Fruit fly (Drosophila melanogaster) whole organism, wandering third instar larva: ENCODE results near the gene Nup98-96.

Source experiments
- Abd-B ChIP-seq: fragments of >200 bp; optimal IDR thresholded peaks from 2 replicates; lab custom pipeline; 2017; ENCODE audit warnings: missing biosample characterization, missing genetic modification characterization
- CG32264 ChIP-seq: fragments of 200-800 bp; sonication (Bioruptor generic); optimal IDR thresholded peaks from 2 replicates; lab custom pipeline; 2016; ENCODE audit warnings: missing biosample characterization, missing genetic modification characterization
- CG9705 ChIP-seq: fragments of 200-800 bp; sonication (Bioruptor generic); optimal IDR thresholded peaks from 2 replicates; lab custom pipeline; 2018; ENCODE audit warnings: missing biosample characterization, mild to moderate bottlenecking, missing genetic modification characterization
- CrebA ChIP-seq: fragments of 200-800 bp; sonication (Bioruptor generic); optimal IDR thresholded peaks from 2 replicates; lab custom pipeline; 2016; ENCODE audit warnings: missing biosample characterization, mild to moderate bottlenecking, missing genetic modification characterization, borderline replicate concordance
- Dfd ChIP-seq: fragments of >200 bp; optimal IDR thresholded peaks from 2 replicates; lab custom pipeline; 2017; ENCODE audit warnings: missing biosample characterization, missing genetic modification characterization
- Dif ChIP-seq: fragments of 200-275, 200-300 bp; sonication (Bioruptor generic); optimal IDR thresholded peaks from 2 replicates; lab custom pipeline; 2018; ENCODE audit warnings: missing biosample characterization, missing genetic modification characterization; ENCODE audit not compliant: partially characterized antibody
- GATAd ChIP-seq: sonication (Bioruptor generic); optimal IDR thresholded peaks from 2 replicates; lab custom pipeline; 2016; ENCODE audit warnings: missing biosample characterization, missing genetic modification characterization
- HLH106 ChIP-seq: fragments of 200-800 bp; optimal IDR thresholded peaks from 3 replicates; lab custom pipeline; 2019; ENCODE audit warnings: missing biosample characterization, mild to moderate bottlenecking, missing genetic modification characterization, moderate library complexity
- Hnf4 ChIP-seq: fragments of 200-800 bp; sonication (Bioruptor generic); optimal IDR thresholded peaks from 2 replicates; lab custom pipeline; 2016; ENCODE audit warnings: missing biosample characterization, mild to moderate bottlenecking, missing genetic modification characterization
- Hr78 ChIP-seq: fragments of >200 bp; optimal IDR thresholded peaks from 2 replicates; lab custom pipeline; 2017; ENCODE audit warnings: missing biosample characterization, missing genetic modification characterization
- Hr83 ChIP-seq: fragments of 200-300 bp; sonication (Bioruptor generic); optimal IDR thresholded peaks from 2 replicates; lab custom pipeline; 2016; ENCODE audit warnings: missing biosample characterization, mild to moderate bottlenecking, missing genetic modification characterization, moderate library complexity; ENCODE audit not compliant: poor library complexity, severe bottlenecking
- Jra ChIP-seq: sonication (Bioruptor generic); optimal IDR thresholded peaks from 2 replicates; lab custom pipeline; 2016; ENCODE audit warnings: missing biosample characterization, missing genetic modification characterization
- Mio ChIP-seq: sonication (Bioruptor generic); optimal IDR thresholded peaks from 2 replicates; lab custom pipeline; 2016; ENCODE audit warnings: missing biosample characterization, missing genetic modification characterization
- Myc ChIP-seq: fragments of >200 bp; optimal IDR thresholded peaks from 2 replicates; lab custom pipeline; 2017
- N ChIP-seq: fragments of >200 bp; optimal IDR thresholded peaks from 2 replicates; lab custom pipeline; 2018; ENCODE audit warnings: missing biosample characterization, missing external identifiers, missing genetic modification characterization
- OdsH ChIP-seq: fragments of 200-800 bp; sonication (Bioruptor generic); optimal IDR thresholded peaks from 2 replicates; lab custom pipeline; 2016; ENCODE audit warnings: missing biosample characterization, mild to moderate bottlenecking, missing genetic modification characterization
- Rel ChIP-seq, 2 experiments: fragments of 200-800 bp; sonication (Bioruptor generic) in 1 of 2; optimal IDR thresholded peaks; 2 replicates in 1 of 2; 3 replicates in 1 of 2; lab custom pipeline; 2016 to 2019; ENCODE audit warnings: mild to moderate bottlenecking in 2 of 2, missing biosample characterization in 2 of 2, missing genetic modification characterization in 2 of 2, moderate library complexity in 1 of 2
- Sp1 ChIP-seq: fragments of 200-800 bp; sonication (Bioruptor generic); optimal IDR thresholded peaks from 3 replicates; lab custom pipeline; 2019; ENCODE audit warnings: missing biosample characterization, mild to moderate bottlenecking, missing genetic modification characterization, moderate library complexity
- Vsx2 ChIP-seq: fragments of 200-300, 225-300 bp; sonication (Bioruptor generic); optimal IDR thresholded peaks from 2 replicates; lab custom pipeline; 2018; ENCODE audit warnings: missing biosample characterization, missing genetic modification characterization; ENCODE audit not compliant: partially characterized antibody
- br ChIP-seq: fragments of 200-800 bp; sonication (Bioruptor generic); optimal IDR thresholded peaks from 2 replicates; lab custom pipeline; 2016; ENCODE audit warnings: missing biosample characterization, missing genetic modification characterization
- brk ChIP-seq: fragments of 200-800 bp; sonication (Bioruptor generic); optimal IDR thresholded peaks from 2 replicates; lab custom pipeline; 2016; ENCODE audit warnings: missing biosample characterization, mild to moderate bottlenecking, missing genetic modification characterization
- dl ChIP-seq, 2 experiments: fragments of 175-275, 200-275 bp in 1 of 2; fragments of 200-275 bp in 1 of 2; sonication (Bioruptor generic); optimal IDR thresholded peaks; lab custom pipeline; 2018; ENCODE audit warnings: mild to moderate bottlenecking in 2 of 2, missing biosample characterization in 2 of 2, missing genetic modification characterization in 2 of 2, moderate library complexity in 2 of 2; ENCODE audit not compliant: partially characterized antibody in 2 of 2, insufficient read depth in 1 of 2
- dmrt93B ChIP-seq: fragments of 200-800 bp; sonication (Bioruptor generic); optimal IDR thresholded peaks from 2 replicates; lab custom pipeline; 2018; ENCODE audit warnings: missing biosample characterization, mild to moderate bottlenecking, missing genetic modification characterization
- dsf ChIP-seq: sonication (Bioruptor generic); optimal IDR thresholded peaks from 2 replicates; lab custom pipeline; 2016; ENCODE audit warnings: missing biosample characterization, missing genetic modification characterization, borderline replicate concordance
- ey ChIP-seq: fragments of 200-800 bp; sonication (Bioruptor generic); optimal IDR thresholded peaks from 2 replicates; lab custom pipeline; 2016; ENCODE audit warnings: missing biosample characterization, missing genetic modification characterization
- foxo ChIP-seq, 2 experiments: fragments of 200-800 bp; sonication (Bioruptor generic); optimal IDR thresholded peaks; 2 replicates in 1 of 2; 3 replicates in 1 of 2; lab custom pipeline; 2016 to 2017; ENCODE audit warnings: missing biosample characterization in 2 of 2, missing genetic modification characterization in 2 of 2
- fru ChIP-seq: fragments of 200-800 bp; sonication (Bioruptor generic); optimal IDR thresholded peaks from 3 replicates; lab custom pipeline; 2016; ENCODE audit warnings: missing biosample characterization, mild to moderate bottlenecking, missing genetic modification characterization
- h ChIP-seq: fragments of 200-800 bp; sonication (Bioruptor generic); optimal IDR thresholded peaks from 3 replicates; lab custom pipeline; 2016; ENCODE audit warnings: missing biosample characterization, mild to moderate bottlenecking, missing genetic modification characterization
- jim ChIP-seq: fragments of 175-275, 200-325 bp; sonication (Bioruptor generic); optimal IDR thresholded peaks from 2 replicates; lab custom pipeline; 2016; ENCODE audit warnings: missing biosample characterization, mild to moderate bottlenecking, missing genetic modification characterization
- lola ChIP-seq: fragments of >200 bp; optimal IDR thresholded peaks from 2 replicates; lab custom pipeline; 2017; ENCODE audit warnings: missing biosample characterization, missing genetic modification characterization
- pan ChIP-seq: fragments of >200 bp; optimal IDR thresholded peaks from 2 replicates; lab custom pipeline; 2017
- psq ChIP-seq: fragments of 200-800 bp; sonication (Bioruptor generic); optimal IDR thresholded peaks from 3 replicates; lab custom pipeline; 2017; ENCODE audit warnings: missing biosample characterization, mild to moderate bottlenecking, missing genetic modification characterization, moderate library complexity
- rgr ChIP-seq: fragments of 200-800 bp; sonication (Bioruptor generic); optimal IDR thresholded peaks from 3 replicates; lab custom pipeline; 2016; ENCODE audit warnings: missing biosample characterization, mild to moderate bottlenecking, missing genetic modification characterization
- sage ChIP-seq: fragments of 200-800 bp; sonication (Bioruptor generic); optimal IDR thresholded peaks from 2 replicates; lab custom pipeline; 2016; ENCODE audit warnings: missing biosample characterization, mild to moderate bottlenecking, missing genetic modification characterization
- sv ChIP-seq: fragments of 200-800 bp; sonication (Bioruptor generic); optimal IDR thresholded peaks from 3 replicates; lab custom pipeline; 2016; ENCODE audit warnings: missing biosample characterization, missing genetic modification characterization
- tai ChIP-seq: sonication (Bioruptor generic); optimal IDR thresholded peaks from 2 replicates; lab custom pipeline; 2016; ENCODE audit warnings: missing biosample characterization, missing genetic modification characterization
- usp ChIP-seq: fragments of >200 bp; optimal IDR thresholded peaks from 2 replicates; lab custom pipeline; 2017; ENCODE audit warnings: missing biosample characterization, missing genetic modification characterization
- woc ChIP-seq: sonication (Bioruptor generic); optimal IDR thresholded peaks from 2 replicates; lab custom pipeline; 2016; ENCODE audit warnings: missing biosample characterization, mild to moderate bottlenecking, missing genetic modification characterization

The Nup98-96 gene

dm6 chr3R:23763015-23763414 is 18.4 kb downstream of the Nup98-96 start, which contains the start of gene udt:
Gene udt (minus strand): TSS chr3R:23763263.
- TF ChIP-seq sv, result peak; percentile 26
- TF ChIP-seq Hr83, result peak; percentile 20
- no peak for TF ChIP-seq Sp1 (GFP tag; lab: Kevin White, UChicago)
- peak; percentile 46 for TF ChIP-seq Hnf4 (GFP tag; lab: Kevin White, UChicago)
- peak; percentile 39 for TF ChIP-seq Myc (lab: Kevin White, UChicago)
- no peak for TF ChIP-seq woc
- peak; percentile 28 for TF ChIP-seq psq (GFP tag; lab: Kevin White, UChicago)
- peak; percentile 0 for TF ChIP-seq br (GFP tag; lab: Kevin White, UChicago)

DNA sequence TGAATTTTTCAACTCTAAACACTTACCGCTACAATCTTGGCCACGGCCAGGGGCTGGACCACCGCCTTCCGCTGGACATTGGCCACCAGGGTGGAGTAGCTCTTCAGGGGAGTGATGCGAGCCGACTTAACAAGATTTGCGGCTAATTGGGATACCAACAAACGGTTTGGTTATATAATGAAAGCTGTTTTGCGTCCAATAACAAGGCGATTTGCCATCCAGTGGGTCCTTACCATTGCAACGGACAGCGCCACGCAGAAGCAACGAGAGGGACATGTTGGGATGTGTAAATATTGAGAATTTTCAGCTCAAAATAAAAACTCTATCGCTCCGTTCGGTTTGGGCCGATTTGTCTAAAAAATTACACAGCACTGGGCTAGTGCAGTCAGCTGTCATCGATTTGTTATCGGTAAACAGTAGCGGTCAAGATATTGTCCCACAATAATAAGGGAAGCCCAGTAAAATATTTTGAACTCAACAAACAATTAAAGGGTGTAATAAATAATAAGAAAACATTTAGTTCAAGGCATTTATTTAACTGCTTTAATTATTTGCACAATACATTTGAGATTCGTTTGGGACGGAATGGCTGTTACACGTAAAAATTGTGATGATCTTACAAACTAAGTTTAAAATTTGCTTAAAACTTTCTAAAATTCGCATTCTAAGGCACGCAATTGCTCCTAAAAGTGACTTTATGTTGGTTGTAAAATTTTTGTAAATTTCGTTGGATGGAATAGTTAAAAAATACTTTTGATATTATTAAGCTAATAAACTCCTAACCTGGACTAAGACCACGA is 21.0 kb downstream of the Nup98-96 start, which contains the start of gene SdhD:
Gene SdhD, minus strand, starts transcription at position 382 of the 800 bp plus-strand sequence.
- TF ChIP-seq Dfd (GFP tag; lab: Kevin White, UChicago) (no peak), dsf (no peak), Jra (GFP tag; lab: Kevin White, UChicago) (peak; percentile 57), CrebA (GFP tag; lab: Kevin White, UChicago) (no peak), CG9705 (GFP tag; lab: Kevin White, UChicago) (no peak), OdsH (GFP tag; lab: Kevin White, UChicago) (peak; percentile 48), jim (GFP tag; lab: Kevin White, UChicago) (no peak), tai (GFP tag; lab: Kevin White, UChicago) (no peak), lola (GFP tag; lab: Kevin White, UChicago) (no peak), Rel (GFP tag; optimal IDR thresholded peaks at IDR 0.05; lab: Kevin White, UChicago) (no peak), Rel (tag; optimal IDR thresholded peaks at IDR 0.05; lab: Kevin White, UChicago) (peak; percentile 88), woc (no peak), sv (peak; percentile 21), dmrt93B (GFP tag; lab: Kevin White, UChicago) (no peak), Hr78 (GFP tag; lab: Kevin White, UChicago) (no peak), fru (GFP tag; lab: Kevin White, UChicago) (peak; percentile 15), ey (GFP tag; lab: Kevin White, UChicago) (peak; percentile 18), N (no peak), Hr83 (peak; percentile 84), psq (GFP tag; lab: Kevin White, UChicago) (no peak), Hnf4 (GFP tag; lab: Kevin White, UChicago) (peak; percentile 72), h (GFP tag; lab: Kevin White, UChicago) (peak; percentile 39), usp (GFP tag; lab: Kevin White, UChicago) (no peak), Vsx2 (GFP tag; lab: Kevin White, UChicago) (no peak), GATAd (GFP tag; lab: Kevin White, UChicago) (no peak), rgr (GFP tag; lab: Kevin White, UChicago) (peak; percentile 52), foxo (GFP tag; optimal IDR thresholded peaks at IDR 0.05; lab: Kevin White, UChicago) (peak in 1 of 2 experiments; percentile 50), HLH106 (tag; lab: Kevin White, UChicago) (no peak), Dif (GFP tag; lab: Kevin White, UChicago) (no peak), brk (GFP tag; lab: Kevin White, UChicago) (no peak), Abd-B (GFP tag; lab: Kevin White, UChicago) (no peak), CG32264 (GFP tag; lab: Kevin White, UChicago) (no peak), dl (GFP tag; optimal IDR thresholded peaks at IDR 0.05; lab: Kevin White, UChicago; ENCODE audit: insufficient read depth in 1 of 2, partially characterized antibody in 2 of 2) (no peak), br (GFP tag; lab: Kevin White, UChicago) (peak; percentile 54), Sp1 (GFP tag; lab: Kevin White, UChicago) (peak; percentile 31), Mio (GFP tag; lab: Kevin White, UChicago) (no peak), Myc (lab: Kevin White, UChicago) (peak; percentile 15), pan (no peak), sage (GFP tag; lab: Kevin White, UChicago) (no peak)
